Fruit fly (Drosophila melanogaster) whole organism: ENCODE measurements around the gene Prtl99C.

Experiments
- Dll ChIP-seq: fragments of >200 bp; optimal IDR thresholded peaks from 2 replicates; lab custom pipeline; 2017
- EcR ChIP-seq, 2 experiments: fragments of >200 bp; optimal IDR thresholded peaks; 2 replicates each; lab custom pipeline; 2017; ENCODE audit warnings: missing biosample characterization in 2 of 2, missing genetic modification characterization in 2 of 2, missing genetic modification reagents in 2 of 2
- pan ChIP-seq: fragments of >200 bp; optimal IDR thresholded peaks from 2 replicates; lab custom pipeline; 2017
- psq ChIP-seq: fragments of >200 bp; optimal IDR thresholded peaks from 2 replicates; lab custom pipeline; 2017
- usp ChIP-seq: fragments of >200 bp; optimal IDR thresholded peaks from 2 replicates; lab custom pipeline; 2017; ENCODE audit warnings: missing biosample characterization, missing genetic modification characterization, mixed read lengths

DNA sequence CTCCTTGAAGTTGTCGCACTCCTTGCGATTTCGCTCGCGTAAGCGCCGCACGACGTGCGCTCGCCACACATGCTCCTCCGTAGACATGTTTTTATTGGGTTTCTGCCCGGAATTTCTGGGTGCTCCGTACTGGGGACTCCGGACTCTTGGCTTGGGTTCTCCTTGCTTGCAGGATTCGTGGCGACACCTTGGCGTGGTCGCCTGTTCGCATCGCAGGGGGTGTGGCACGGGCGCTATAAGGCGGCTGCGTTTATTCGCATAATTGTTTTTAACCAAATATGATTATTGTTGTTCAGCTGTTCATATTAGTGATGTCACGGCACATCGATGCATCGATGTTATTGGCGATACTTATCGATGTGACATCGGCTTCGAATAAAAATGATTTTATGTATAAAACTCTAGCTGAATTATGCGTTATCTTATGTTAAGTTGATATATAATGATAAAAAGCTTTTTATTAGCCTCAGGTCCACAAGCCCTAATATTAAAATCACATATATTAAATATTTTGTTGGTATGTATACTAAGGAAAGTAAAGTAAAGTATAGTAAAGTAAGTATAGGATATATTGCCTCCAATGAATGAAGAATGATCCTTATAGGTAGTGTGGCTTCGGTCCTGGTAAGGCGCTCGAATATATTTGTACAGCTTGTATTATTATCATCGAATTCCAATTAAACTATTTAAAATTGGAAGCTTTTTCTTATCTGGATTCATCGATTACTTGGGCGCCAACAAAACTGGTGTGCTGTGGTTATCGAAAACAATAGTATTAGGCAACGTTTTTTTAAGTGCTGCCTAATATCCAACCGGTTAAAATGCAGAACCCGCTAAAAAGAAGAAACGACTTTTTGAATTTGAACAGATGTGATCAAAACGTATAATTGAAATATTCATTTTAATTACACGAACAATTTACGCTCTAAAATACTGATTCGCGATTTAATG lies 716 bp upstream of the Prtl99C start, which contains the start of gene Atg16:
- no peak for TF ChIP-seq Dll
- no peak for TF ChIP-seq EcR (GFP tag; optimal IDR thresholded peaks at IDR 0.05; lab: Kevin White, UChicago)
- TF ChIP-seq psq (lab: Kevin White, UChicago) = no peak
- TF ChIP-seq usp (GFP tag; lab: Kevin White, UChicago) = no peak
- TF ChIP-seq pan (lab: Kevin White, UChicago) = no peak
